Worm (Caenorhabditis elegans) whole organism, L3 larva: ENCODE results near the gene wrn-1.
A peak's percentile ranks its signal among the peaks of the same experiment; 100 is the strongest.

Experiments used
- R02D3.7 ChIP-seq: fragments of 150-350 bp; optimal IDR thresholded peaks from 2 replicates; lab custom pipeline; 2014; ENCODE audit warnings: missing biosample characterization, missing genetic modification characterization
- ZK546.5 ChIP-seq: sonication (generic microtip); optimal IDR thresholded peaks from 2 replicates; lab custom pipeline; 2017; ENCODE audit warnings: missing biosample characterization, missing genetic modification characterization
- aly-2 ChIP-seq: fragments of 150-350 bp; optimal IDR thresholded peaks from 2 replicates; lab custom pipeline; 2014; ENCODE audit warnings: missing biosample characterization, missing genetic modification characterization
- ama-1 ChIP-seq: fragments of 150-350 bp; optimal IDR thresholded peaks from 2 replicates; lab custom pipeline; 2018
- ceh-16 ChIP-seq: sonication (generic microtip); optimal IDR thresholded peaks from 2 replicates; lab custom pipeline; 2017; ENCODE audit warnings: missing biosample characterization, missing genetic modification characterization
- ceh-28 ChIP-seq: fragments of 150-350 bp; optimal IDR thresholded peaks from 2 replicates; lab custom pipeline; 2014; ENCODE audit warnings: missing biosample characterization, missing genetic modification reagents, missing genetic modification characterization
- ceh-82 ChIP-seq: fragments of 150-350 bp; optimal IDR thresholded peaks from 2 replicates; lab custom pipeline; 2014; ENCODE audit warnings: missing biosample characterization, missing genetic modification characterization
- ceh-9 ChIP-seq: sonication (generic microtip); optimal IDR thresholded peaks from 2 replicates; lab custom pipeline; 2018; ENCODE audit warnings: missing biosample characterization, missing genetic modification characterization
- daf-12 ChIP-seq: fragments of 150-350 bp; optimal IDR thresholded peaks from 2 replicates; lab custom pipeline; 2014; ENCODE audit warnings: missing biosample characterization, missing genetic modification reagents, missing genetic modification characterization
- egl-27 ChIP-seq: sonication (generic microtip); optimal IDR thresholded peaks from 4 replicates; lab custom pipeline; 2017; ENCODE audit warnings: missing biosample characterization, missing genetic modification reagents, missing genetic modification characterization
- egl-5 ChIP-seq: fragments of 150-350 bp; optimal IDR thresholded peaks from 2 replicates; lab custom pipeline; 2017; ENCODE audit warnings: missing biosample characterization, missing genetic modification reagents, missing genetic modification characterization, inconsistent platforms
- elt-1 ChIP-seq: fragments of 150-350 bp; optimal IDR thresholded peaks from 2 replicates; lab custom pipeline; 2014; ENCODE audit warnings: missing biosample characterization, missing genetic modification characterization
- elt-2 ChIP-seq: sonication (generic microtip); optimal IDR thresholded peaks from 2 replicates; lab custom pipeline; 2016; ENCODE audit warnings: missing genetic modification reagents, mild to moderate bottlenecking, missing genetic modification characterization, missing compliant biosample characterization
- elt-3 ChIP-seq, 3 experiments: fragments of 150-350 bp in 1 of 3; sonication (generic microtip) in 2 of 3; optimal IDR thresholded peaks; 2 replicates in 2 of 3; 4 replicates in 1 of 3; lab custom pipeline; 2014 to 2017; ENCODE audit warnings: missing biosample characterization in 3 of 3, missing genetic modification characterization in 3 of 3
- eor-1 ChIP-seq, 2 experiments: fragments of 150-350 bp; optimal IDR thresholded peaks; 2 replicates each; lab custom pipeline; 2014 to 2018; ENCODE audit warnings: missing biosample characterization in 2 of 2, missing genetic modification characterization in 2 of 2
- fkh-10 ChIP-seq: sonication (generic microtip); optimal IDR thresholded peaks from 2 replicates; lab custom pipeline; 2017; ENCODE audit warnings: missing biosample characterization, missing genetic modification reagents, missing genetic modification characterization
- fkh-2 ChIP-seq: fragments of 150-350 bp; optimal IDR thresholded peaks from 2 replicates; lab custom pipeline; 2014; ENCODE audit warnings: missing biosample characterization, missing genetic modification reagents, missing genetic modification characterization
- fos-1 ChIP-seq: fragments of 150-350 bp; optimal IDR thresholded peaks from 2 replicates; lab custom pipeline; 2014; ENCODE audit warnings: missing biosample characterization, missing genetic modification characterization
- hmg-11 ChIP-seq: sonication (generic microtip); optimal IDR thresholded peaks from 2 replicates; lab custom pipeline; 2016; ENCODE audit warnings: missing genetic modification characterization, missing compliant biosample characterization
- jun-1 ChIP-seq: fragments of 150-350 bp; optimal IDR thresholded peaks from 2 replicates; lab custom pipeline; 2014; ENCODE audit warnings: missing biosample characterization, missing genetic modification reagents, missing genetic modification characterization
- lin-15B ChIP-seq: fragments of 150-350 bp; optimal IDR thresholded peaks from 2 replicates; lab custom pipeline; 2014; ENCODE audit warnings: missing biosample characterization, missing genetic modification characterization
- lin-39 ChIP-seq: fragments of 150-350 bp; optimal IDR thresholded peaks from 2 replicates; lab custom pipeline; 2018; ENCODE audit warnings: missing biosample characterization, missing genetic modification reagents, missing genetic modification characterization
- lsy-12 ChIP-seq: sonication (generic microtip); optimal IDR thresholded peaks from 2 replicates; lab custom pipeline; 2016; ENCODE audit warnings: mild to moderate bottlenecking, missing genetic modification characterization, missing compliant biosample characterization
- mdl-1 ChIP-seq: fragments of 150-350 bp; optimal IDR thresholded peaks from 2 replicates; lab custom pipeline; 2014; ENCODE audit warnings: missing biosample characterization, missing genetic modification characterization
- mml-1 ChIP-seq: fragments of 150-350 bp; sonication (generic microtip); optimal IDR thresholded peaks from 3 replicates; lab custom pipeline; 2014; ENCODE audit warnings: missing biosample characterization, missing genetic modification characterization
- nfya-1 ChIP-seq: sonication (generic microtip); optimal IDR thresholded peaks from 2 replicates; lab custom pipeline; 2017; ENCODE audit warnings: missing genetic modification characterization, mild to moderate bottlenecking, missing compliant biosample characterization, antibody characterized with exemption, moderate library complexity; ENCODE audit not compliant: insufficient read depth
- nhr-11 ChIP-seq: fragments of 150-350 bp; optimal IDR thresholded peaks from 2 replicates; lab custom pipeline; 2014; ENCODE audit warnings: missing biosample characterization, missing genetic modification characterization
- nhr-12 ChIP-seq: fragments of 150-350 bp; optimal IDR thresholded peaks from 2 replicates; lab custom pipeline; 2014; ENCODE audit warnings: missing biosample characterization, missing genetic modification characterization
- nhr-23 ChIP-seq: fragments of 150-350 bp; optimal IDR thresholded peaks from 2 replicates; lab custom pipeline; 2014; ENCODE audit warnings: missing biosample characterization, missing genetic modification reagents, missing genetic modification characterization
- nhr-237 ChIP-seq: fragments of 150-350 bp; optimal IDR thresholded peaks from 2 replicates; lab custom pipeline; 2014; ENCODE audit warnings: missing biosample characterization, missing genetic modification characterization
- nhr-25 ChIP-seq: sonication (generic microtip); optimal IDR thresholded peaks from 2 replicates; lab custom pipeline; 2017; ENCODE audit warnings: missing biosample characterization, missing genetic modification characterization
- nhr-28 ChIP-seq: fragments of 150-350 bp; optimal IDR thresholded peaks from 2 replicates; lab custom pipeline; 2014; ENCODE audit warnings: missing biosample characterization, missing genetic modification characterization
- nhr-43 ChIP-seq: sonication (generic microtip); optimal IDR thresholded peaks from 2 replicates; lab custom pipeline; 2016; ENCODE audit warnings: mild to moderate bottlenecking, missing genetic modification characterization, missing compliant biosample characterization; ENCODE audit not compliant: poor library complexity, severe bottlenecking
- nhr-67 ChIP-seq: fragments of 150-350 bp; optimal IDR thresholded peaks from 2 replicates; lab custom pipeline; 2014; ENCODE audit warnings: missing biosample characterization, missing genetic modification characterization
- nhr-76 ChIP-seq: fragments of 150-350 bp; sonication (generic microtip); optimal IDR thresholded peaks from 5 replicates; lab custom pipeline; 2014; ENCODE audit warnings: missing biosample characterization, missing genetic modification characterization
- nhr-77 ChIP-seq: fragments of 150-350 bp; optimal IDR thresholded peaks from 2 replicates; lab custom pipeline; 2014; ENCODE audit warnings: missing biosample characterization, missing genetic modification characterization
- pha-4 ChIP-seq: fragments of 150-350 bp; optimal IDR thresholded peaks from 2 replicates; lab custom pipeline; 2014; ENCODE audit warnings: missing biosample characterization, missing genetic modification reagents, missing genetic modification characterization
- pqm-1 ChIP-seq: fragments of 150-350 bp; optimal IDR thresholded peaks from 2 replicates; lab custom pipeline; 2017; ENCODE audit warnings: missing biosample characterization, missing genetic modification characterization, inconsistent platforms
- sea-2 ChIP-seq: fragments of 150-350 bp; sonication (generic microtip); optimal IDR thresholded peaks from 4 replicates; lab custom pipeline; 2014; ENCODE audit warnings: missing biosample characterization, missing genetic modification reagents, missing genetic modification characterization
- skn-1 ChIP-seq: fragments of 150-350 bp; optimal IDR thresholded peaks from 2 replicates; lab custom pipeline; 2014; ENCODE audit warnings: missing biosample characterization, missing genetic modification characterization
- snpc-4 ChIP-seq: fragments of 150-350 bp; optimal IDR thresholded peaks from 2 replicates; lab custom pipeline; 2014; ENCODE audit warnings: missing biosample characterization, missing genetic modification characterization
- unc-39 ChIP-seq: sonication (generic microtip); optimal IDR thresholded peaks from 4 replicates; lab custom pipeline; 2017; ENCODE audit warnings: missing biosample characterization, missing genetic modification characterization
- unc-62 ChIP-seq: fragments of 150-350 bp; sonication (generic microtip); optimal IDR thresholded peaks from 4 replicates; lab custom pipeline; 2014; ENCODE audit warnings: missing biosample characterization, missing genetic modification reagents, missing genetic modification characterization
- zag-1 ChIP-seq: fragments of 150-350 bp; optimal IDR thresholded peaks from 2 replicates; lab custom pipeline; 2014; ENCODE audit warnings: missing biosample characterization, missing genetic modification characterization
- ztf-11 ChIP-seq: fragments of 150-350 bp; optimal IDR thresholded peaks from 2 replicates; lab custom pipeline; 2014; ENCODE audit warnings: missing biosample characterization, missing genetic modification characterization
- ztf-4 ChIP-seq: fragments of 150-350 bp; optimal IDR thresholded peaks from 2 replicates; lab custom pipeline; 2014; ENCODE audit warnings: missing biosample characterization, missing genetic modification characterization

wrn-1 gene

DNA sequence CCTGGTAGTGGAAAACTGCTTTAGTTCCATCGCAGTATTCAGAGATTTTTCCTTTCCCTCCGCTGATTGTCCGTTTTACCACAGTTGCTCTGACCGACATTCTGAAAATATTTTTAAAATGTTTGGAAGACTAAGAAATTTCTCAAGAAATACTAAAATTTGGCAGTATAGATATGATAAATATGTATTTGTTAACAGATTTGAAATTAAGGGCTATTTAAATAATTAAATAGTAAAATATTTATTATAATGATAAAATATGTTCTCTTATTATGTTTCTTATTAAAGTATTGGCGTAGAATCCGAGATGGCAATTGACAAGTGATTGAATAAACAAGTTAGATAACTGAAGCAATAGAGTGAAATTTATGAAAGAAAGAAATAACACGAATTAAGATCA is 39.4 kb downstream of the wrn-1 start, which contains the start of gene aipr-1:
TSS of gene aipr-1 (minus strand) at position 101 of the 400 bp plus-strand sequence.
- no peak for TF ChIP-seq elt-2 (tag; lab: Kevin White, UChicago)
- no peak for TF ChIP-seq ztf-4 (tag; lab: Kevin White, UChicago)
- TF ChIP-seq unc-39 (tag; lab: Kevin White, UChicago) = no peak
- no peak for TF ChIP-seq nhr-43 (tag; lab: Kevin White, UChicago)
- no peak for TF ChIP-seq snpc-4 (tag; lab: Kevin White, UChicago)
- no peak for TF ChIP-seq ceh-82 (tag; lab: Kevin White, UChicago)

DNA sequence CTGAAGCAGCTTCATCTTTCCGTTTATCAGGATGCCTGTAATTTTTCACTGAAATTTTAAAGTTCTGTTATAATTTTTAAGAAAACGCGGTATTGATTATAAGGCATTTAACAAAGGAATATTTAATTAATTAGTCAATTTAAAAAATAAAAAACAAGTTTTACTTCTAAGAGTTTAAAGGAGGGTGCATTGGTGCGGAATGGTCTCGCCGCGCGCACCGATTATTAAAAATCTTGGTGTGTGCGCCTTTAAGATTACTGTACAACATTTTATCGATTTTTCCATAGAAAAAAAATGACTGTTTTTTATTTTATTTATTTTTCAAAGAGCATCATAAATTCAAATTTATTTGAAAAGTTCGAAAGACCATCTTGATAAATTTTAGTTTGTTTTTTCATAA is 42.7 kb downstream of the wrn-1 start:
- TF ChIP-seq pha-4 (tag; lab: Kevin White, UChicago) = no peak
- TF ChIP-seq, all 47 proteins: peak for 0

- TF ChIP-seq unc-62 (GFP tag; lab: Kevin White, UChicago) (no peak), nfya-1 (peak; percentile 60), lin-15B (tag; lab: Kevin White, UChicago) (peak; percentile 23), aly-2 (tag; lab: Kevin White, UChicago) (no peak), lin-39 (peak; percentile 66), ama-1 (lab: Kevin White, UChicago) (peak; percentile 6), pha-4 (tag; lab: Kevin White, UChicago) (peak; percentile 25)
These were observed 43.3 kb downstream of the wrn-1 start, which contains the start of gene dnj-8 for ce11 chrII:6598050-6598449. dnj-8 (minus strand) TSS chrII:6598080.

ce11 chrII:6600973-6601372 is 46.2 kb downstream of the wrn-1 start, which contains the start of gene vps-33.2:
vps-33.2 (plus strand) TSS chrII:6601216.
- TF ChIP-seq ama-1 (lab: Kevin White, UChicago) (no peak), mdl-1 (no peak), egl-27 (tag; lab: Kevin White, UChicago) (no peak), fkh-2 (tag; lab: Kevin White, UChicago) (no peak), ceh-9 (tag; lab: Kevin White, UChicago) (no peak), nhr-43 (tag; lab: Kevin White, UChicago) (no peak), ztf-4 (tag; lab: Kevin White, UChicago) (no peak), elt-1 (tag; lab: Kevin White, UChicago) (no peak), egl-5 (tag; lab: Kevin White, UChicago) (no peak), nhr-237 (no peak), nhr-28 (tag; lab: Kevin White, UChicago) (no peak), lin-15B (tag; lab: Kevin White, UChicago) (no peak), nhr-23 (tag; lab: Kevin White, UChicago) (peak; percentile 9), elt-3 (tag; optimal IDR thresholded peaks at IDR 0.05; lab: Kevin White, UChicago) (no peak), nhr-25 (tag; lab: Kevin White, UChicago) (peak; percentile 3), eor-1 (tag; optimal IDR thresholded peaks at IDR 0.05; lab: Kevin White, UChicago) (no peak), mml-1 (tag; lab: Kevin White, UChicago) (no peak), hmg-11 (tag; lab: Kevin White, UChicago) (peak; percentile 80), lin-39 (peak; percentile 24), pha-4 (tag; lab: Kevin White, UChicago) (no peak), fos-1 (tag; lab: Kevin White, UChicago) (no peak), daf-12 (tag; lab: Kevin White, UChicago) (no peak), R02D3.7 (no peak), elt-2 (tag; lab: Kevin White, UChicago) (peak; percentile 19), nhr-12 (tag; lab: Kevin White, UChicago) (no peak), sea-2 (GFP tag; lab: Kevin White, UChicago) (no peak), fkh-10 (GFP tag; lab: Kevin White, UChicago) (no peak), ceh-82 (tag; lab: Kevin White, UChicago) (no peak), nhr-11 (no peak), pqm-1 (tag; lab: Kevin White, UChicago) (no peak), snpc-4 (tag; lab: Kevin White, UChicago) (no peak), skn-1 (tag; lab: Kevin White, UChicago) (no peak), nfya-1 (peak; percentile 54), aly-2 (tag; lab: Kevin White, UChicago) (no peak), ceh-28 (no peak), lsy-12 (tag; lab: Kevin White, UChicago) (peak; percentile 33), nhr-76 (tag; lab: Kevin White, UChicago) (no peak), ZK546.5 (tag; lab: Kevin White, UChicago) (no peak), zag-1 (no peak), unc-39 (tag; lab: Kevin White, UChicago) (no peak), ceh-16 (tag; lab: Kevin White, UChicago) (no peak), ztf-11 (tag; lab: Kevin White, UChicago) (no peak), nhr-77 (no peak), unc-62 (GFP tag; lab: Kevin White, UChicago) (no peak), jun-1 (no peak), nhr-67 (no peak)
